Worm (Caenorhabditis elegans) whole organism, midembryonic: ENCODE data around the gene fust-1.
A peak's percentile ranks its signal among the peaks of the same experiment; 100 is the strongest.

ENCODE experiments used
- cog-1 ChIP-seq: sonication (generic microtip); optimal IDR thresholded peaks from 2 replicates; lab custom pipeline; 2016; ENCODE audit warnings: missing genetic modification characterization, missing compliant biosample characterization
- tab-1 ChIP-seq: fragments of 200-800 bp; sonication (Bioruptor generic); IDR thresholded peaks from 2 replicates; pipeline ENCODE4 v1.3.6; 2022; ENCODE audit warnings: missing genetic modification characterization, missing compliant biosample characterization
- ztf-29 ChIP-seq: fragments of 200-800 bp; sonication (Bioruptor generic); IDR thresholded peaks from 2 replicates; pipeline ENCODE4 v1.3.6; 2022; ENCODE audit warnings: missing genetic modification reagents, missing genetic modification characterization, missing compliant biosample characterization

ce11 chrII:7183493-7184272 is 31.3 kb downstream of the fust-1 start, which contains the start of gene pdl-1:
- TF ChIP-seq cog-1 (tag; lab: Kevin White, UChicago) (peak; percentile 91), tab-1 (peak; percentile 97), ztf-29 (GFP tag; lab: Robert Waterston, UW) (peak; percentile 94)
